Worm (Caenorhabditis elegans): Measurements from ENCODE around the gene C25D7.10.

DNA sequence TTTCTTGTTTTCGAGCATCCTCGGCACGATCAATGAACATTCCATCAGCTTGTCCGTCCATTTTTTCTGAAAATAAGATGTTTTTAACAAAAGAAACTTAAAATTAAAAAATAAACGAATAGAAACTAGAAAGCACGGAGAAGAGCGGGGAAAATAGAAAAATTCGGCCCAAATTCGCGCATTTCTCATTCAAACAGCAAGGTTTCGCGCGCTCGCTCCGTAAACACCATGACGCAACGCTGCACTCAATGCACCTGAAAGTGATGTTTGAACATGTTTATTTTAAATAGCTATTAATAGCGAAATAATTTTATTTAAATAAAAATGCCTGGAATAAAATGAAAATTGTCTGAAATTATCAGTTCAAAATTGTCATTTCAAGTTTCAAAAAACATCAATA, 7.7 kb upstream of the C25D7.10 start, which contains the start of the genes mcm-3 and C25D7.15:
- TF ChIP-seq tbx-2 (tag; optimal IDR thresholded peaks at IDR 0.05) (no peak), nhr-12 (tag; optimal IDR thresholded peaks at IDR 0.05) (no peak), fkh-2 (tag; optimal IDR thresholded peaks at IDR 0.05) (no peak), nhr-76 (tag; optimal IDR thresholded peaks at IDR 0.05) (no peak)

All from whole organism, L3 larva.